Worm (Caenorhabditis elegans) whole organism, L4/young adult: ENCODE measurements around the gene T21B4.15.

ENCODE experiments used
- W03F9.2 ChIP-seq: fragments of 150-350 bp; optimal IDR thresholded peaks from 2 replicates; lab custom pipeline; 2014; ENCODE audit warnings: missing biosample characterization, missing genetic modification characterization
- dao-5 ChIP-seq: sonication (generic microtip); optimal IDR thresholded peaks from 2 replicates; lab custom pipeline; 2016; ENCODE audit warnings: missing genotype, missing genetic modification characterization, moderate library complexity, missing compliant biosample characterization

DNA sequence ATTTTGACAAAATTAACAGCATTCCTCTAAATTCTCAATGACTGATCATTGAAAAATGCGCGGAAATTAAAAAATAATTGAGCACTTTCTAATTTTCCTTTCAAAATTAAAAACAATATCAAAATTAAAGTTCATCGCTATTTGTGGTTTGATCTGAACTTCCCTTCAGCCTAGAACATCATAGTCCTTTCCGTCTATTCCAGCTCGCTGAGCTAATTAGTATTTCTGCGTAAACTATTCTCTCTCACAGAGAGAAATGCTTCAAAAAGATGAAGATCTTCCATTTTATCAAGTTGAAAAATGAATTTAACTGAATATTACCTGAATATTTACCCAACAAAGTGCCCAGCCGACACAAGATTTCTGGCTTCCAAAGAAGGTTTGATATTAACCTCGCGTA lies 17.0 kb downstream of the T21B4.15 start, which contains the start of gene srh-68:
- TF ChIP-seq dao-5 (tag; lab: Kevin White, UChicago) (no peak), W03F9.2 (tag; lab: Kevin White, UChicago) (no peak)
